Worm (Caenorhabditis elegans) whole organism, L4 larva: Measurements from ENCODE around the gene C43F9.5.

Source experiments
- ama-1 ChIP-seq: fragments of 150-350 bp; optimal IDR thresholded peaks from 2 replicates; lab custom pipeline; 2014; ENCODE audit warnings: inconsistent platforms, mixed read lengths
- fkh-10 ChIP-seq: fragments of 150-350 bp; optimal IDR thresholded peaks from 2 replicates; lab custom pipeline; 2014; ENCODE audit warnings: missing biosample characterization, missing genetic modification reagents, missing genetic modification characterization

DNA sequence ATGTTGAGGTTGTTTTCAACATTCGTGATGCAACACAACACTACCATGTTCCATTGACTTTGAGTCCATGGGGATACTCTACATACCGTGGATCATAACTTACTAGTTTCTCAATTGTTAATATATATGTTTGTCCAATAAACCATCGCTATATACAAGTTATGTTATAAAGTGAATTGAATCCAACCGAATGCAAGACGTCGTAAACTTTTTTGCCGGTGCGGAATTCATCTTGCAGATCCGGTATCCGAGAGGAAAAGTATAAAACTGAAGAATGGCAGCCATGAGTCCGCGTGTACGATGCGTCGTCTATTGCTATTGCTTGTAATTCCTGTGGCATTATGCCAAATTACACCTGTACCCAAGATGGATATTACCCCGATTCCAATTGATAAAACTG, 17.7 kb upstream of the C43F9.5 start, which contains the start of gene R09H10.6:
- TF ChIP-seq fkh-10 (GFP tag; lab: Kevin White, UChicago) (no peak), ama-1 (no peak)
